Worm (Caenorhabditis elegans) whole organism, L1 larva: ENCODE results near the gene cpg-1.

Source experiments
- F16B12.6 ChIP-seq: fragments of 150-350 bp; optimal IDR thresholded peaks from 2 replicates; lab custom pipeline; 2014; ENCODE audit warnings: missing biosample characterization, missing genetic modification characterization
- aha-1 ChIP-seq: fragments of 150-350 bp; optimal IDR thresholded peaks from 2 replicates; lab custom pipeline; 2014; ENCODE audit warnings: missing biosample characterization, missing genetic modification characterization
- alr-1 ChIP-seq: fragments of 200-800 bp; sonication (Bioruptor generic); optimal IDR thresholded peaks from 2 replicates; lab custom pipeline; 2018; ENCODE audit warnings: borderline replicate concordance, mild to moderate bottlenecking, missing genetic modification characterization, missing compliant biosample characterization
- aly-2 ChIP-seq: fragments of 150-350 bp; optimal IDR thresholded peaks from 2 replicates; lab custom pipeline; 2014; ENCODE audit warnings: missing biosample characterization, missing genetic modification characterization
- ama-1 ChIP-seq: fragments of 150-350 bp; optimal IDR thresholded peaks from 2 replicates; lab custom pipeline; 2014
- blmp-1 ChIP-seq: fragments of 150-350 bp; optimal IDR thresholded peaks from 2 replicates; lab custom pipeline; 2014; ENCODE audit warnings: missing biosample characterization, missing genetic modification characterization
- ceh-63 ChIP-seq: fragments of 200-800 bp; sonication (Bioruptor generic); optimal IDR thresholded peaks from 2 replicates; lab custom pipeline; 2018; ENCODE audit warnings: mild to moderate bottlenecking, missing genetic modification characterization, missing compliant biosample characterization
- ceh-88 ChIP-seq: fragments of 200-800 bp; sonication (Bioruptor generic); IDR thresholded peaks from 2 replicates; pipeline ENCODE4 v1.3.6; 2022; ENCODE audit warnings: missing genetic modification characterization, missing compliant biosample characterization
- ceh-90 ChIP-seq: sonication (generic microtip); optimal IDR thresholded peaks from 2 replicates; lab custom pipeline; 2016; ENCODE audit warnings: missing genetic modification characterization, missing compliant biosample characterization
- dsc-1 ChIP-seq: sonication (generic microtip); optimal IDR thresholded peaks from 2 replicates; lab custom pipeline; 2016; ENCODE audit warnings: mild to moderate bottlenecking, missing genetic modification characterization, missing compliant biosample characterization
- efl-1 ChIP-seq, 4 experiments: fragments of 150-350 bp; optimal IDR thresholded peaks in 3 of 4; peaks in 1 of 4; 1 replicate in 1 of 4; 2 replicates in 3 of 4; lab custom pipeline; 2014; ENCODE audit warnings: missing biosample characterization in 2 of 4, missing genetic modification characterization in 2 of 4, missing genetic modification reagents in 2 of 4
- efl-3 ChIP-seq: fragments of 200-800 bp; sonication (Bioruptor generic); optimal IDR thresholded peaks from 2 replicates; lab custom pipeline; 2018; ENCODE audit warnings: mild to moderate bottlenecking, missing genetic modification characterization, missing compliant biosample characterization
- egl-13 ChIP-seq: sonication (generic microtip); optimal IDR thresholded peaks from 2 replicates; lab custom pipeline; 2016; ENCODE audit warnings: missing genotype, missing genetic modification reagents, missing genetic modification characterization, missing compliant biosample characterization
- elt-2 ChIP-seq: sonication (generic microtip); optimal IDR thresholded peaks from 2 replicates; lab custom pipeline; 2016; ENCODE audit warnings: missing genetic modification characterization, mild to moderate bottlenecking, inconsistent platforms, missing compliant biosample characterization, missing genetic modification reagents
- ets-5 ChIP-seq: fragments of 200-800 bp; sonication (Bioruptor generic); IDR thresholded peaks from 2 replicates; pipeline ENCODE4 v1.3.6; 2022; ENCODE audit warnings: missing genetic modification characterization, missing compliant biosample characterization
- fkh-4 ChIP-seq: sonication (generic microtip); optimal IDR thresholded peaks from 2 replicates; lab custom pipeline; 2016; ENCODE audit warnings: missing compliant biosample characterization, missing genetic modification characterization, borderline replicate concordance
- fos-1 ChIP-seq: fragments of 150-350 bp; optimal IDR thresholded peaks from 2 replicates; lab custom pipeline; 2014; ENCODE audit warnings: missing biosample characterization, missing genetic modification characterization
- hpl-2 ChIP-seq: fragments of 150-350 bp; optimal IDR thresholded peaks from 2 replicates; lab custom pipeline; 2014; ENCODE audit warnings: missing biosample characterization, missing genetic modification reagents, missing genetic modification characterization
- isw-1 ChIP-seq: fragments of 200-800 bp; sonication (Bioruptor generic); IDR thresholded peaks from 2 replicates; pipeline ENCODE4 v1.3.6; 2022; ENCODE audit warnings: missing genetic modification characterization, missing compliant biosample characterization
- jun-1 ChIP-seq: fragments of 150-350 bp; optimal IDR thresholded peaks from 2 replicates; lab custom pipeline; 2014; ENCODE audit warnings: missing biosample characterization, missing genetic modification reagents, missing genetic modification characterization
- lin-13 ChIP-seq: fragments of 150-350 bp; optimal IDR thresholded peaks from 2 replicates; lab custom pipeline; 2014; ENCODE audit warnings: missing biosample characterization, missing genetic modification reagents, missing genetic modification characterization
- lin-15B ChIP-seq: fragments of 150-350 bp; sonication (generic microtip); optimal IDR thresholded peaks from 3 replicates; lab custom pipeline; 2014; ENCODE audit warnings: missing biosample characterization, missing genetic modification characterization
- lin-35 ChIP-seq, 2 experiments: fragments of 150-350 bp; optimal IDR thresholded peaks; 2 replicates each; lab custom pipeline; 2014; ENCODE audit warnings: missing biosample characterization in 2 of 2, missing genetic modification characterization in 2 of 2, missing genetic modification reagents in 2 of 2
- lin-39 ChIP-seq: fragments of 150-350 bp; optimal IDR thresholded peaks from 2 replicates; lab custom pipeline; 2014; ENCODE audit warnings: missing biosample characterization, missing genetic modification reagents, missing genetic modification characterization
- lsy-2 ChIP-seq, 2 experiments: fragments of 150-350 bp; optimal IDR thresholded peaks; 2 replicates each; lab custom pipeline; 2014; ENCODE audit warnings: missing biosample characterization in 2 of 2, missing genetic modification characterization in 2 of 2
- mdl-1 ChIP-seq, 2 experiments: fragments of 150-350 bp; optimal IDR thresholded peaks; 2 replicates each; lab custom pipeline; 2014 to 2017; ENCODE audit warnings: missing biosample characterization in 2 of 2, missing genetic modification characterization in 2 of 2, inconsistent platforms in 1 of 2
- mef-2 ChIP-seq: fragments of 150-350 bp; optimal IDR thresholded peaks from 2 replicates; lab custom pipeline; 2014; ENCODE audit warnings: missing biosample characterization, missing genetic modification characterization
- mep-1 ChIP-seq: fragments of 150-350 bp; optimal IDR thresholded peaks from 2 replicates; lab custom pipeline; 2014; ENCODE audit warnings: missing biosample characterization, missing genetic modification characterization
- nhr-20 ChIP-seq: sonication (generic microtip); optimal IDR thresholded peaks from 2 replicates; lab custom pipeline; 2016; ENCODE audit warnings: mild to moderate bottlenecking, missing genetic modification characterization, missing compliant biosample characterization
- nhr-237 ChIP-seq: fragments of 150-350 bp; optimal IDR thresholded peaks from 2 replicates; lab custom pipeline; 2014; ENCODE audit warnings: missing biosample characterization, missing genetic modification characterization
- nhr-28 ChIP-seq: fragments of 150-350 bp; optimal IDR thresholded peaks from 2 replicates; lab custom pipeline; 2014; ENCODE audit warnings: missing biosample characterization, missing genetic modification characterization
- nhr-77 ChIP-seq: fragments of 150-350 bp; optimal IDR thresholded peaks from 2 replicates; lab custom pipeline; 2014; ENCODE audit warnings: missing biosample characterization, missing genetic modification characterization
- nhr-85 ChIP-seq: sonication (generic microtip); peaks from one replicate; lab custom pipeline; 2016; ENCODE audit warnings: missing genetic modification characterization, inconsistent platforms, missing compliant biosample characterization
- nhr-90 ChIP-seq: sonication (generic microtip); optimal IDR thresholded peaks from 2 replicates; lab custom pipeline; 2016; ENCODE audit warnings: mild to moderate bottlenecking, missing genetic modification characterization, missing compliant biosample characterization; ENCODE audit not compliant: poor library complexity
- pax-3 ChIP-seq: fragments of 200-800 bp; sonication (Bioruptor generic); optimal IDR thresholded peaks from 2 replicates; lab custom pipeline; 2018; ENCODE audit warnings: mild to moderate bottlenecking, missing genetic modification characterization, moderate library complexity, missing compliant biosample characterization
- rnt-1 ChIP-seq: sonication (generic microtip); optimal IDR thresholded peaks from 2 replicates; lab custom pipeline; 2016; ENCODE audit warnings: mild to moderate bottlenecking, missing genetic modification characterization, moderate library complexity, missing compliant biosample characterization
- skn-1 ChIP-seq: fragments of 150-350 bp; optimal IDR thresholded peaks from 2 replicates; lab custom pipeline; 2014; ENCODE audit warnings: missing biosample characterization, missing genetic modification characterization
- snu-23 ChIP-seq: sonication (generic microtip); optimal IDR thresholded peaks from 2 replicates; lab custom pipeline; 2016; ENCODE audit warnings: missing genetic modification characterization, missing compliant biosample characterization
- sptf-1 ChIP-seq: fragments of 150-350 bp; optimal IDR thresholded peaks from 2 replicates; lab custom pipeline; 2014; ENCODE audit warnings: missing biosample characterization, missing genetic modification characterization
- sup-37 ChIP-seq: fragments of 200-800 bp; sonication (Bioruptor generic); optimal IDR thresholded peaks from 2 replicates; lab custom pipeline; 2018; ENCODE audit warnings: mild to moderate bottlenecking, missing genetic modification characterization, missing compliant biosample characterization
- tlp-1 ChIP-seq: fragments of 150-350 bp; optimal IDR thresholded peaks from 2 replicates; lab custom pipeline; 2014; ENCODE audit warnings: missing biosample characterization, missing genetic modification characterization
- unc-130 ChIP-seq: fragments of 150-350 bp; optimal IDR thresholded peaks from 2 replicates; lab custom pipeline; 2017; ENCODE audit warnings: missing biosample characterization, missing genetic modification characterization, inconsistent platforms
- unc-30 ChIP-seq: sonication (generic microtip); optimal IDR thresholded peaks from 2 replicates; lab custom pipeline; 2017; ENCODE audit warnings: missing biosample characterization, missing genetic modification characterization
- unc-62 ChIP-seq: fragments of 150-350 bp; optimal IDR thresholded peaks from 2 replicates; lab custom pipeline; 2014; ENCODE audit warnings: missing biosample characterization, missing genetic modification reagents, missing genetic modification characterization
- vab-15 ChIP-seq: sonication (generic microtip); optimal IDR thresholded peaks from 2 replicates; lab custom pipeline; 2017; ENCODE audit warnings: missing genotype, mild to moderate bottlenecking, missing genetic modification characterization, missing compliant biosample characterization
- xbp-1 ChIP-seq: sonication (generic microtip); optimal IDR thresholded peaks from 2 replicates; lab custom pipeline; 2016; ENCODE audit warnings: missing genetic modification characterization, missing compliant biosample characterization
- zag-1 ChIP-seq: fragments of 150-350 bp; optimal IDR thresholded peaks from 2 replicates; lab custom pipeline; 2014; ENCODE audit warnings: missing biosample characterization, missing genetic modification characterization
- ztf-11 ChIP-seq, 2 experiments: sonication (generic microtip); optimal IDR thresholded peaks; 2 replicates each; lab custom pipeline; 2016 to 2017; ENCODE audit warnings: missing genetic modification characterization in 2 of 2, missing biosample characterization in 1 of 2, missing compliant biosample characterization in 1 of 2
- ztf-4 ChIP-seq: fragments of 150-350 bp; optimal IDR thresholded peaks from 2 replicates; lab custom pipeline; 2014; ENCODE audit warnings: missing biosample characterization, missing genetic modification characterization

cpg-1 gene

DNA sequence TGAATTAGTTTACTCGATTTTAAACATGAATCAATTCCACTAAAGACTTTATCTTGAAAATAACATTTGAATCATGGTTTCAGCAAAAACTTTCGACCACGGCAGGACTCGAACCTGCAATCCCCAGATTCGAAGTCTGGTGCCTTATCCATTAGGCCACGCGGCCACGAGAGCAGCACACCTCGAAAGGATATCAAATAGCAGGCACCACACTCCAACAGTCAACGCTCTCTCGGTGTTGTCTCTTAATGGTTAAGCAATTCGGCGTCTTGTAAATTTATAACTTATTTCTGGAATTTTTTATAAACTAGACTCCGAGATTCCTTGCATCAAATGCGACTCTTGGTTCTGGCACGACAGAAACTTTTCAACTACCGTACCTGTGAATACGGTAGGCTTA, 18.4 kb upstream of the cpg-1 start (continued):
- TF ChIP-seq efl-3 (peak; percentile 28), rnt-1 (tag; lab: Kevin White, UChicago) (peak; percentile 50), alr-1 (no peak), blmp-1 (tag; lab: Kevin White, UChicago) (no peak), mef-2 (no peak), ztf-4 (tag; lab: Kevin White, UChicago) (peak; percentile 53), aly-2 (no peak), sup-37 (GFP tag; lab: Kevin White, UChicago) (no peak), fos-1 (tag; lab: Kevin White, UChicago) (peak; percentile 19), efl-1 (optimal IDR thresholded peaks at IDR 0.05; lab: Kevin White, UChicago) (peak; percentile 48 to 54), efl-1 (GFP tag; optimal IDR thresholded peaks at IDR 0.05 in 1 of 2; lab: Kevin White, UChicago) (peak; percentile 27 to 93), tlp-1 (no peak), lin-39 (tag; lab: Kevin White, UChicago) (no peak), lsy-2 (tag; optimal IDR thresholded peaks at IDR 0.05; lab: Kevin White, UChicago) (peak; percentile 73 to 79), ceh-88 (GFP tag; lab: Robert Waterston, UW) (no peak), nhr-237 (tag; lab: Kevin White, UChicago) (no peak), jun-1 (no peak), unc-62 (GFP tag; lab: Kevin White, UChicago) (no peak), nhr-85 (peak; percentile 50), xbp-1 (tag; lab: Kevin White, UChicago) (peak; percentile 44), egl-13 (tag; lab: Kevin White, UChicago) (peak; percentile 24), F16B12.6 (tag; lab: Kevin White, UChicago) (no peak), sptf-1 (no peak), snu-23 (GFP tag; lab: Kevin White, UChicago) (peak; percentile 82), isw-1 (no peak; the same call in 1 of the 2 replicates), elt-2 (peak; percentile 0), nhr-20 (peak; percentile 53), vab-15 (tag; lab: Kevin White, UChicago) (no peak), ets-5 (GFP tag; lab: Robert Waterston, UW) (no peak), ceh-63 (GFP tag; lab: Kevin White, UChicago) (no peak), unc-30 (tag; lab: Kevin White, UChicago) (no peak), hpl-2 (GFP tag; lab: Kevin White, UChicago) (no peak), nhr-28 (no peak)

DNA sequence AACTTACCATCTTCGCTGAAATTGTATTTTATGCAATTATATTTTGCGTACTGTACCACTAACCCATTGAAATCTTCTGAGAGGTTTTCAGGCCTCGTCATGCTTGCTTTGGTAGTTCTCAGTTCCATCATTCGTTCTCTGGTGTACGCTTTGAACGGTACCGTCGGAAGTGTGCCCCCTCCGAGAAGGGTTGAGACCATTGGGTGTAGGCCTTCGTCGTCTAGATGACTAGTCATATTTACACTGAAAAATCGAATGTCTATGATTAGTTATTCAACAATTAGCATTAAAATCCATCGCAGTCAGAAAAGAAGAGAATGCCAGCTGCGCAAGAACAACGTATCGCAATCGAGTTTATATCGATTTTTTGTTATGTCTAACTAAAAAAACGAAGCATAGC, 14.3 kb upstream of the cpg-1 start, which contains the start of gene ifet-1:
ifet-1 (minus strand) TSS at position 243 of the 400 bp plus-strand sequence.
- TF ChIP-seq nhr-85 (peak; percentile 18), unc-62 (GFP tag; lab: Kevin White, UChicago) (no peak)

DNA sequence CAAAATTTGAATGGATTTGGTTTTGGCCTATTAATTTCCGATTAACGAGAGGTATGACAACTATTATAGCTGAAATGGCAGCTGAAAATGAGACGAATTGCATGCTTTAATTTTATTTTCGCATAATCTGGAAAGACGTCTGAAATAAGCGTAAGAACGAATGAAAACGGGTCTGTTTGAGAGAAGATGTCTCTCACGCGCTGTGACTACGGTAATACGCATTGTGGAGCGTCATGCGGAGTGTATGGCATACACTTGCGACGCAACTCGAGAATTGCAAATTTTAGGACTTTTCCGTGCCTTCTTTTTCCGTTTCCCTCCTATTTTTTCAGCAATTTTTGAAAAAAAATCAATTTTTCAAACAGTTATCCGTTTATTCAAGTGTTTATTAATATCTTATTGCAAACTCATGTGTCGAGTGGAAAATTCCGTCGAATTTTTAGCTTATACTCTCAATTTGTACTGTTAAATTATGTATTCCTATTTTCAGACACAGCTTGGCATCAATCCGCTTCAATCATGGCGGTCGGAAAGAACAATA, 13.7 kb upstream of the cpg-1 start, which contains the start of gene rps-1:
rps-1 (plus strand) TSS at position 491 of the 541 bp plus-strand sequence.
- TF ChIP-seq mef-2 (peak; percentile 94), ztf-11 (tag; optimal IDR thresholded peaks at IDR 0.05; lab: Kevin White, UChicago) (peak in 1 of 2 experiments; percentile 98), vab-15 (tag; lab: Kevin White, UChicago) (peak; percentile 96), nhr-85 (peak; percentile 99), zag-1 (peak; percentile 59), efl-3 (peak; percentile 88), unc-30 (tag; lab: Kevin White, UChicago) (peak; percentile 87), unc-62 (GFP tag; lab: Kevin White, UChicago) (peak; percentile 63), ceh-90 (tag; lab: Kevin White, UChicago) (peak; percentile 65), mep-1 (tag; lab: Kevin White, UChicago) (peak; percentile 100), ztf-4 (tag; lab: Kevin White, UChicago) (peak; percentile 100), nhr-90 (tag; lab: Kevin White, UChicago) (peak; percentile 99), sup-37 (GFP tag; lab: Kevin White, UChicago) (peak; percentile 96), nhr-77 (peak; percentile 98), hpl-2 (GFP tag; lab: Kevin White, UChicago) (peak; percentile 94), fkh-4 (tag; lab: Kevin White, UChicago) (peak; percentile 91), lin-15B (tag; lab: Kevin White, UChicago) (peak; percentile 94), rnt-1 (tag; lab: Kevin White, UChicago) (peak; percentile 99), lin-13 (GFP tag; lab: Kevin White, UChicago) (peak; percentile 98), aha-1 (tag; lab: Kevin White, UChicago) (peak; percentile 91), ama-1 (lab: Kevin White, UChicago) (peak; percentile 92), ets-5 (GFP tag; lab: Robert Waterston, UW) (0 out of 2 replicates have a peak, but pooled peaks have one; percentile 11), sptf-1 (no peak), skn-1 (tag; lab: Kevin White, UChicago) (peak; percentile 95), pax-3 (tag; lab: Kevin White, UChicago) (peak; percentile 97), lin-35 (GFP tag; optimal IDR thresholded peaks at IDR 0.05; lab: Kevin White, UChicago) (peak; percentile 96 to 97), unc-130 (peak; percentile 99), dsc-1 (peak; percentile 99), mdl-1 (tag; optimal IDR thresholded peaks at IDR 0.05; lab: Kevin White, UChicago) (peak; percentile 55 to 98)
